Worm (Caenorhabditis elegans): ENCODE results near the gene R05H5.7.

ce11 chrII:10227030-10227429 is 34.7 kb downstream of the R05H5.7 start, which contains the start of gene srh-135:
- no peak for TF ChIP-seq madf-2 (tag; optimal IDR thresholded peaks at IDR 0.05)
- no peak for TF ChIP-seq ceh-22 (tag; optimal IDR thresholded peaks at IDR 0.05)
- TF ChIP-seq fkh-6 (tag; optimal IDR thresholded peaks at IDR 0.05) = no peak
- TF ChIP-seq ceh-48 (tag; optimal IDR thresholded peaks at IDR 0.05) = no peak
